Worm (Caenorhabditis elegans): ENCODE data around the gene msp-58.

msp-58 gene

ce11 chrIV:5277752-5278151, 30.6 kb upstream of the msp-58 start, which contains the start of gene F36H12.17:
F36H12.17 (minus strand) TSS chrIV:5277852.
- TF ChIP-seq ceh-20 (GFP tag; IDR thresholded peaks at IDR 0.05) (no peak), ZK337.2 (GFP tag; IDR thresholded peaks at IDR 0.05) (no peak), nhr-11 (tag; optimal IDR thresholded peaks at IDR 0.05) (no peak), F37D6.2 (tag; optimal IDR thresholded peaks at IDR 0.05) (no peak), daf-19 (GFP tag; conservative IDR thresholded peaks at IDR 0.05) (no peak), fkh-10 (GFP tag; optimal IDR thresholded peaks at IDR 0.05) (no peak), ceh-44 (GFP tag; IDR thresholded peaks at IDR 0.05) (no peak), nhr-77 (tag; optimal IDR thresholded peaks at IDR 0.05) (no peak), mdl-1 (tag; optimal IDR thresholded peaks at IDR 0.05) (no peak), mes-2 (tag; optimal IDR thresholded peaks at IDR 0.05; ENCODE audit: poor library complexity, severe bottlenecking) (no peak), hlh-11 (tag; optimal IDR thresholded peaks at IDR 0.05) (no peak), egl-27 (tag; optimal IDR thresholded peaks at IDR 0.05) (no peak), T26A8.4 (GFP tag; IDR thresholded peaks at IDR 0.05) (no peak), zfp-2 (tag; optimal IDR thresholded peaks at IDR 0.05) (no peak), nhr-6 (tag; optimal IDR thresholded peaks at IDR 0.05) (no peak), Y5F2A.4 (GFP tag; optimal IDR thresholded peaks at IDR 0.05) (no peak)

ce11 chrIV:5281457-5281856, 26.9 kb upstream of the msp-58 start:
- TF ChIP-seq daf-8 (GFP tag; IDR thresholded peaks at IDR 0.05) (no peak), unc-130 (GFP tag; optimal IDR thresholded peaks at IDR 0.05) (no peak), T26A8.4 (GFP tag; IDR thresholded peaks at IDR 0.05) (no peak), nhr-77 (tag; optimal IDR thresholded peaks at IDR 0.05) (no peak), duxl-1 (tag; optimal IDR thresholded peaks at IDR 0.05; ENCODE audit: poor library complexity) (no peak)

ce11 chrIV:5287190-5287589, 21.2 kb upstream of the msp-58 start:
- TF ChIP-seq zip-2 (tag; optimal IDR thresholded peaks at IDR 0.05) (no peak), D1046.2 (GFP tag; IDR thresholded peaks at IDR 0.05) (no peak), F49E8.2 (tag; optimal IDR thresholded peaks at IDR 0.05; ENCODE audit: borderline replicate concordance) (no peak), aha-1 (tag) (no peak), dpl-1 (GFP tag; optimal IDR thresholded peaks at IDR 0.05) (no peak), F44E2.7 (GFP tag; IDR thresholded peaks at IDR 0.05) (no peak), tra-1 (GFP tag; IDR thresholded peaks at IDR 0.05) (no peak), fkh-10 (GFP tag; optimal IDR thresholded peaks at IDR 0.05) (no peak), nhr-10 (tag; optimal IDR thresholded peaks at IDR 0.05) (no peak), dve-1 (tag; optimal IDR thresholded peaks at IDR 0.05; ENCODE audit: insufficient read depth) (no peak), duxl-1 (tag; optimal IDR thresholded peaks at IDR 0.05; ENCODE audit: poor library complexity) (no peak), zip-11 (GFP tag; IDR thresholded peaks at IDR 0.05) (no peak), nhr-77 (tag; optimal IDR thresholded peaks at IDR 0.05) (no peak), F26F4.8 (GFP tag; conservative IDR thresholded peaks at IDR 0.05) (no peak), arid-1 (GFP tag; conservative IDR thresholded peaks at IDR 0.05) (no peak), hmg-1.1 (GFP tag; IDR thresholded peaks at IDR 0.05) (no peak), nhr-76 (tag; optimal IDR thresholded peaks at IDR 0.05) (no peak), hlh-30 (tag; optimal IDR thresholded peaks at IDR 0.05; ENCODE audit: insufficient read depth) (no peak), saeg-2 (GFP tag; IDR thresholded peaks at IDR 0.05) (no peak)

ce11 chrIV:5288932-5289331, 19.5 kb upstream of the msp-58 start:
- no peak for TF ChIP-seq nhr-6 (tag; optimal IDR thresholded peaks at IDR 0.05)
- no peak for TF ChIP-seq madf-9 (GFP tag; conservative IDR thresholded peaks at IDR 0.05)
- no peak for TF ChIP-seq jun-1 (tag; optimal IDR thresholded peaks at IDR 0.05)
- TF ChIP-seq ceh-82 (tag; optimal IDR thresholded peaks at IDR 0.05): no peak
- no peak for TF ChIP-seq gei-8 (GFP tag; optimal IDR thresholded peaks at IDR 0.05)
- TF ChIP-seq duxl-1 (tag; optimal IDR thresholded peaks at IDR 0.05; ENCODE audit: poor library complexity): no peak
- no peak for TF ChIP-seq Y75B8A.6 (GFP tag; IDR thresholded peaks at IDR 0.05)
- no peak for TF ChIP-seq aly-2 (tag; optimal IDR thresholded peaks at IDR 0.05)
- TF ChIP-seq nhr-237 (tag; optimal IDR thresholded peaks at IDR 0.05): no peak
- no peak for TF ChIP-seq daf-12 (tag; optimal IDR thresholded peaks at IDR 0.05)
- TF ChIP-seq dpl-1 (GFP tag; optimal IDR thresholded peaks at IDR 0.05): no peak
- no peak for TF ChIP-seq hif-1 (tag; optimal IDR thresholded peaks at IDR 0.05)
